Worm (Caenorhabditis elegans): ENCODE results near the gene Y32B12B.1.

DNA sequence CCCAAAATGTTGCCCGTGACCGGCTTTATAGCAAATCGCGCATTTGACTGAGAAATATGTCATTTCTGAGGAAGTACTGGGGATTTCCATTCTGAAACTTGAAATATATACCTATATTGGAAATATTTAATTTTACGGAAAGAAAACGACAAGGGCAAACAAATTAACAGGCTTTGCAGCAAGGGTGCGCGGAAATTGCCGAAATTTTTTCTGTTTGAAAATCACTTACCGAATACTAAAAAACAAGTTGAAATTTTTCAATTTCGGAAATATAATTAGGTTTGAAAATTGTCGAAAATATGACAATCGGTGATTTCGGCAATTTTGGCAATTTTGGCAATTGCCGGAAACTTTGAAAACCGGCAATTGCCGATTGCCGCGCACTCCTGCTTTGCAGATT lies 31.0 kb upstream of the Y32B12B.1 start, which contains the start of gene nhr-54:
- TF ChIP-seq mes-4 (tag; optimal IDR thresholded peaks at IDR 0.05) (no peak), madf-6 (GFP tag; IDR thresholded peaks at IDR 0.05) (no peak), hrde-1 (tag; optimal IDR thresholded peaks at IDR 0.05; ENCODE audit: borderline replicate concordance) (no peak), unc-130 (GFP tag; optimal IDR thresholded peaks at IDR 0.05) (no peak), Y53F4B.3 (GFP tag; IDR thresholded peaks at IDR 0.05) (no peak), mxl-1 (tag; optimal IDR thresholded peaks at IDR 0.05) (no peak), ama-1 (optimal IDR thresholded peaks at IDR 0.05) (no peak), ama-1 (GFP tag; optimal IDR thresholded peaks at IDR 0.05) (no peak), rpc-1 (optimal IDR thresholded peaks at IDR 0.05) (no peak), rpc-1 (tag; optimal IDR thresholded peaks at IDR 0.05) (no peak), rcor-1 (GFP tag; IDR thresholded peaks at IDR 0.05) (no peak), efl-1 (GFP tag; optimal IDR thresholded peaks at IDR 0.05) (no peak), unc-62 (GFP tag; optimal IDR thresholded peaks at IDR 0.05) (no peak), F23B12.7 (tag; optimal IDR thresholded peaks at IDR 0.05; ENCODE audit: insufficient read depth) (no peak), cebp-2 (GFP tag; IDR thresholded peaks at IDR 0.05) (no peak)
